Worm (Caenorhabditis elegans) whole organism, late embryonic: ENCODE measurements around the gene C26E6.1.
A peak's percentile ranks its signal among the peaks of the same experiment; 100 is the strongest.

Experiments used
- C08G9.2 ChIP-seq: sonication (generic microtip); optimal IDR thresholded peaks from 2 replicates; lab custom pipeline; 2016; ENCODE audit warnings: mild to moderate bottlenecking, missing genetic modification characterization, moderate library complexity, missing compliant biosample characterization
- C38D4.7 ChIP-seq: fragments of 200-800 bp; sonication (Bioruptor generic); optimal IDR thresholded peaks from 2 replicates; lab custom pipeline; 2018; ENCODE audit warnings: mild to moderate bottlenecking, missing genetic modification characterization, moderate library complexity, missing compliant biosample characterization
- K02D7.2 ChIP-seq: sonication (generic microtip); optimal IDR thresholded peaks from 2 replicates; lab custom pipeline; 2017; ENCODE audit warnings: mild to moderate bottlenecking, missing genetic modification characterization, missing compliant biosample characterization
- K09A11.1 ChIP-seq: sonication (generic microtip); optimal IDR thresholded peaks from 2 replicates; lab custom pipeline; 2017; ENCODE audit warnings: antibody characterized with exemption, mild to moderate bottlenecking, missing genetic modification characterization, missing compliant biosample characterization; ENCODE audit not compliant: insufficient read depth
- Y22D7AL.16 ChIP-seq: sonication (generic microtip); optimal IDR thresholded peaks from 2 replicates; lab custom pipeline; 2016; ENCODE audit warnings: missing genetic modification characterization, missing compliant biosample characterization
- ceh-14 ChIP-seq: sonication (generic microtip); optimal IDR thresholded peaks from 2 replicates; lab custom pipeline; 2016; ENCODE audit warnings: missing genotype, missing genetic modification characterization, missing compliant biosample characterization
- ceh-18 ChIP-seq: sonication (generic microtip); optimal IDR thresholded peaks from 2 replicates; lab custom pipeline; 2016; ENCODE audit warnings: missing genetic modification characterization, missing compliant biosample characterization
- ceh-19 ChIP-seq: fragments of 200-800 bp; sonication (Bioruptor generic); optimal IDR thresholded peaks from 2 replicates; lab custom pipeline; 2018; ENCODE audit warnings: mild to moderate bottlenecking, missing genetic modification characterization, missing compliant biosample characterization
- ceh-2 ChIP-seq: sonication (generic microtip); optimal IDR thresholded peaks from 2 replicates; lab custom pipeline; 2016; ENCODE audit warnings: missing genotype, missing genetic modification characterization, missing compliant biosample characterization
- ceh-22 ChIP-seq: sonication (generic microtip); optimal IDR thresholded peaks from 2 replicates; lab custom pipeline; 2017; ENCODE audit warnings: missing biosample characterization, missing genetic modification characterization
- ceh-24 ChIP-seq: sonication (generic microtip); optimal IDR thresholded peaks from 2 replicates; lab custom pipeline; 2016; ENCODE audit warnings: mild to moderate bottlenecking, missing genetic modification characterization, missing compliant biosample characterization
- ceh-31 ChIP-seq: sonication (generic microtip); optimal IDR thresholded peaks from 2 replicates; lab custom pipeline; 2016; ENCODE audit warnings: missing genetic modification characterization, missing compliant biosample characterization
- ceh-34 ChIP-seq: sonication (generic microtip); optimal IDR thresholded peaks from 2 replicates; lab custom pipeline; 2016; ENCODE audit warnings: mild to moderate bottlenecking, missing genetic modification characterization, missing compliant biosample characterization
- che-1 ChIP-seq: sonication (generic microtip); optimal IDR thresholded peaks from 2 replicates; lab custom pipeline; 2016; ENCODE audit warnings: mild to moderate bottlenecking, missing genetic modification characterization, missing compliant biosample characterization
- dmd-4 ChIP-seq: sonication (generic microtip); optimal IDR thresholded peaks from 2 replicates; lab custom pipeline; 2016; ENCODE audit warnings: borderline replicate concordance, missing genetic modification characterization, missing compliant biosample characterization
- dve-1 ChIP-seq: sonication (generic microtip); optimal IDR thresholded peaks from 2 replicates; lab custom pipeline; 2017; ENCODE audit warnings: antibody characterized with exemption, mild to moderate bottlenecking, missing genetic modification characterization, missing compliant biosample characterization
- ets-4 ChIP-seq: sonication (generic microtip); optimal IDR thresholded peaks from 2 replicates; lab custom pipeline; 2016; ENCODE audit warnings: missing genetic modification characterization, missing compliant biosample characterization
- eyg-1 ChIP-seq: sonication (generic microtip); optimal IDR thresholded peaks from 2 replicates; lab custom pipeline; 2016; ENCODE audit warnings: missing genotype, missing genetic modification characterization, missing compliant biosample characterization
- fax-1 ChIP-seq: sonication (generic microtip); optimal IDR thresholded peaks from 2 replicates; lab custom pipeline; 2016; ENCODE audit warnings: missing genotype, missing genetic modification characterization, missing compliant biosample characterization
- fkh-6 ChIP-seq: sonication (generic microtip); optimal IDR thresholded peaks from 2 replicates; lab custom pipeline; 2016; ENCODE audit warnings: missing genetic modification characterization, missing compliant biosample characterization
- gmeb-2 ChIP-seq: sonication (generic microtip); optimal IDR thresholded peaks from 2 replicates; lab custom pipeline; 2016; ENCODE audit warnings: missing genetic modification characterization, inconsistent platforms, missing compliant biosample characterization
- hlh-13 ChIP-seq: fragments of 200-800 bp; sonication (Bioruptor generic); optimal IDR thresholded peaks from 2 replicates; lab custom pipeline; 2018; ENCODE audit warnings: mild to moderate bottlenecking, missing genetic modification characterization, missing compliant biosample characterization
- hlh-30 ChIP-seq: sonication (generic microtip); optimal IDR thresholded peaks from 2 replicates; lab custom pipeline; 2017; ENCODE audit warnings: antibody characterized with exemption, missing genetic modification characterization, missing compliant biosample characterization; ENCODE audit not compliant: insufficient read depth
- hlh-6 ChIP-seq: sonication (generic microtip); optimal IDR thresholded peaks from 2 replicates; lab custom pipeline; 2016; ENCODE audit warnings: missing genotype, missing genetic modification characterization, missing compliant biosample characterization
- hlh-8 ChIP-seq: sonication (generic microtip); optimal IDR thresholded peaks from 2 replicates; lab custom pipeline; 2016; ENCODE audit warnings: missing genotype, missing genetic modification characterization, missing compliant biosample characterization
- lim-6 ChIP-seq: sonication (generic microtip); optimal IDR thresholded peaks from 2 replicates; lab custom pipeline; 2016; ENCODE audit warnings: missing genetic modification characterization, missing compliant biosample characterization
- madf-2 ChIP-seq: sonication (generic microtip); optimal IDR thresholded peaks from 2 replicates; lab custom pipeline; 2017; ENCODE audit warnings: missing genetic modification characterization, missing compliant biosample characterization
- nfya-1 ChIP-seq: sonication (generic microtip); optimal IDR thresholded peaks from 2 replicates; lab custom pipeline; 2017; ENCODE audit warnings: missing genetic modification characterization, mild to moderate bottlenecking, missing compliant biosample characterization, antibody characterized with exemption, moderate library complexity
- nhr-232 ChIP-seq: sonication (generic microtip); optimal IDR thresholded peaks from 2 replicates; lab custom pipeline; 2016; ENCODE audit warnings: missing genetic modification characterization, missing compliant biosample characterization
- npax-4 ChIP-seq: sonication (generic microtip); optimal IDR thresholded peaks from 2 replicates; lab custom pipeline; 2016; ENCODE audit warnings: missing genetic modification characterization, missing compliant biosample characterization
- pax-1 ChIP-seq: fragments of 150-350 bp; optimal IDR thresholded peaks from 2 replicates; lab custom pipeline; 2014; ENCODE audit warnings: missing biosample characterization, missing genetic modification characterization
- pha-2 ChIP-seq: sonication (generic microtip); optimal IDR thresholded peaks from 2 replicates; lab custom pipeline; 2017; ENCODE audit warnings: mild to moderate bottlenecking, missing genetic modification characterization, missing compliant biosample characterization
- pqm-1 ChIP-seq: sonication (generic microtip); optimal IDR thresholded peaks from 2 replicates; lab custom pipeline; 2016; ENCODE audit warnings: missing genetic modification characterization, missing compliant biosample characterization
- pros-1 ChIP-seq: fragments of 150-350 bp; optimal IDR thresholded peaks from 2 replicates; lab custom pipeline; 2014; ENCODE audit warnings: missing biosample characterization, missing genetic modification reagents, missing genetic modification characterization
- ref-2 ChIP-seq: sonication (generic microtip); optimal IDR thresholded peaks from 2 replicates; lab custom pipeline; 2016; ENCODE audit warnings: missing genetic modification characterization, missing compliant biosample characterization
- rnt-1 ChIP-seq: sonication (generic microtip); optimal IDR thresholded peaks from 2 replicates; lab custom pipeline; 2016; ENCODE audit warnings: missing genetic modification characterization, missing compliant biosample characterization
- sdc-2 ChIP-seq: sonication (generic microtip); optimal IDR thresholded peaks from 2 replicates; lab custom pipeline; 2016; ENCODE audit warnings: missing genotype, missing genetic modification characterization, missing compliant biosample characterization
- sox-4 ChIP-seq: sonication (generic microtip); optimal IDR thresholded peaks from 2 replicates; lab custom pipeline; 2017; ENCODE audit warnings: mild to moderate bottlenecking, missing genetic modification characterization, inconsistent platforms, missing compliant biosample characterization
- tbx-7 ChIP-seq: sonication (generic microtip); optimal IDR thresholded peaks from 2 replicates; lab custom pipeline; 2016; ENCODE audit warnings: missing genotype, missing genetic modification characterization, missing compliant biosample characterization
- ttx-3 ChIP-seq: sonication (generic microtip); optimal IDR thresholded peaks from 2 replicates; lab custom pipeline; 2016; ENCODE audit warnings: missing genetic modification reagents, missing genetic modification characterization, missing compliant biosample characterization
- unc-42 ChIP-seq: sonication (generic microtip); optimal IDR thresholded peaks from 2 replicates; lab custom pipeline; 2016; ENCODE audit warnings: missing genotype, missing genetic modification characterization, missing compliant biosample characterization
- unc-55 ChIP-seq: sonication (generic microtip); optimal IDR thresholded peaks from 2 replicates; lab custom pipeline; 2017; ENCODE audit warnings: missing biosample characterization, missing genetic modification reagents, missing genetic modification characterization
- unc-86 ChIP-seq: sonication (generic microtip); optimal IDR thresholded peaks from 2 replicates; lab custom pipeline; 2016; ENCODE audit warnings: missing genetic modification characterization, missing compliant biosample characterization
- zip-5 ChIP-seq: sonication (generic microtip); optimal IDR thresholded peaks from 2 replicates; lab custom pipeline; 2016; ENCODE audit warnings: missing genetic modification characterization, missing compliant biosample characterization
- ztf-16 ChIP-seq: sonication (generic microtip); optimal IDR thresholded peaks from 2 replicates; lab custom pipeline; 2017; ENCODE audit warnings: missing genetic modification characterization, missing compliant biosample characterization

The C26E6.1 gene

ce11 chrIII:4912317-4912716 is 44.3 kb upstream of the C26E6.1 start, which contains the start of the genes F26F4.9 and cee-1:
Gene F26F4.9, minus strand, starts transcription at chrIII:4912521.
Gene cee-1, plus strand, starts transcription at chrIII:4912699.
- TF ChIP-seq fax-1 (tag; lab: Kevin White, UChicago) (peak; percentile 2), sox-4 (tag; lab: Kevin White, UChicago) (no peak), ceh-31 (tag; lab: Kevin White, UChicago) (peak; percentile 85), fkh-6 (tag; lab: Kevin White, UChicago) (no peak), pha-2 (tag; lab: Kevin White, UChicago) (no peak), ztf-16 (tag; lab: Kevin White, UChicago) (peak; percentile 13), ref-2 (tag; lab: Kevin White, UChicago) (peak; percentile 25), pqm-1 (tag; lab: Kevin White, UChicago) (no peak), zip-5 (tag; lab: Kevin White, UChicago) (peak; percentile 52), nfya-1 (tag; lab: Kevin White, UChicago) (no peak), dve-1 (tag; lab: Kevin White, UChicago) (no peak), tbx-7 (tag; lab: Kevin White, UChicago) (peak; percentile 71), lim-6 (tag; lab: Kevin White, UChicago) (peak; percentile 39), madf-2 (tag; lab: Kevin White, UChicago) (no peak), unc-42 (tag; lab: Kevin White, UChicago) (no peak), ceh-2 (tag; lab: Kevin White, UChicago) (peak; percentile 71), hlh-8 (tag; lab: Kevin White, UChicago) (peak; percentile 72), C38D4.7 (GFP tag; lab: Kevin White, UChicago) (no peak), C08G9.2 (peak; percentile 85), rnt-1 (tag; lab: Kevin White, UChicago) (peak; percentile 7), ets-4 (peak; percentile 75), ceh-14 (tag; lab: Kevin White, UChicago) (no peak), unc-86 (no peak), ceh-18 (tag; lab: Kevin White, UChicago) (peak; percentile 38), unc-55 (GFP tag; lab: Kevin White, UChicago) (peak; percentile 30), eyg-1 (no peak), ceh-22 (tag; lab: Kevin White, UChicago) (no peak)
- TF ChIP-seq, all 69 proteins: peak for 14

- TF ChIP-seq ceh-19 (GFP tag; lab: Kevin White, UChicago) (no peak), K09A11.1 (tag; lab: Kevin White, UChicago) (no peak), K02D7.2 (tag; lab: Kevin White, UChicago) (no peak), hlh-13 (no peak), che-1 (tag; lab: Kevin White, UChicago) (no peak), rnt-1 (tag; lab: Kevin White, UChicago) (no peak), sdc-2 (tag; lab: Kevin White, UChicago) (no peak), nhr-232 (tag; lab: Kevin White, UChicago) (no peak), pax-1 (tag; lab: Kevin White, UChicago) (no peak), gmeb-2 (no peak), ceh-34 (tag; lab: Kevin White, UChicago) (no peak)
Measured at ce11 chrIII:4913736-4914135, 42.9 kb upstream of the C26E6.1 start.

- TF ChIP-seq pros-1 (tag; lab: Kevin White, UChicago) (no peak), hlh-6 (tag; lab: Kevin White, UChicago) (no peak), ttx-3 (tag; lab: Kevin White, UChicago) (no peak), unc-86 (no peak), Y22D7AL.16 (tag; lab: Kevin White, UChicago) (no peak), pha-2 (tag; lab: Kevin White, UChicago) (no peak), ceh-24 (tag; lab: Kevin White, UChicago) (no peak), fax-1 (tag; lab: Kevin White, UChicago) (no peak), K02D7.2 (tag; lab: Kevin White, UChicago) (no peak), hlh-30 (tag; lab: Kevin White, UChicago) (no peak), npax-4 (no peak), ceh-14 (tag; lab: Kevin White, UChicago) (no peak), gmeb-2 (no peak), dmd-4 (tag; lab: Kevin White, UChicago) (no peak), ceh-2 (tag; lab: Kevin White, UChicago) (no peak)
Measured at ce11 chrIII:4917077-4917476, 39.6 kb upstream of the C26E6.1 start, which contains the start of gene rars-1. Gene rars-1, minus strand, starts transcription at chrIII:4917177.
